Worm (Caenorhabditis elegans): Measurements from ENCODE around the gene kgb-2.

DNA sequence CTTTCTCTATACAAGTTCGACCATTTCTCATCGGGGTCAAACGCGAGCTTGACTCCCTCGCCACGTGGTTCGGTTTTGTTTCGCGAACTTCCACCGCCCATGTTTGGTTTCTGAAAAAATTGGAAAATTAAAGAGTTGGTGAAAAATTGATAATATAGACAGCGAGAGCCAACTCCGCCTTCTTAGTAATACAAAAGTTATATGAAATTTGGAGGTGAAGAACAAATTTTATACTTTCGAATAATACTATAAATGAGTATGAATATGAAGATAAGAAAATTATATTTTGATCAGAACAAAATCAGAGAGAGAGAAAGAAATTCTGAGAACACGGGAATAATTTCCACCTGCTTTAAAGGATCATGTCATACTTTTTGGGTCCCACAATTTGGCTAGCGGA is 49.3 kb upstream of the kgb-2 start, which contains the start of gene osm-9:
- TF ChIP-seq unc-62 (GFP tag; optimal IDR thresholded peaks at IDR 0.05) (no peak), lsl-1 (GFP tag; optimal IDR thresholded peaks at IDR 0.05) (no peak), zfh-2 (GFP tag; conservative IDR thresholded peaks at IDR 0.05) (no peak), die-1 (tag; optimal IDR thresholded peaks at IDR 0.05) (no peak), ceh-58 (GFP tag; IDR thresholded peaks at IDR 0.05) (no peak), snpc-4 (GFP tag; optimal IDR thresholded peaks at IDR 0.05) (no peak), snpc-4 (tag; optimal IDR thresholded peaks at IDR 0.05) (no peak), C06A6.2 (GFP tag; conservative IDR thresholded peaks at IDR 0.05) (no peak), hlh-26 (GFP tag; conservative IDR thresholded peaks at IDR 0.05) (no peak), sdz-38 (tag; optimal IDR thresholded peaks at IDR 0.05) (no peak), atf-7 (tag; optimal IDR thresholded peaks at IDR 0.05) (no peak), pha-4 (tag; optimal IDR thresholded peaks at IDR 0.05) (no peak), nhr-27 (tag; optimal IDR thresholded peaks at IDR 0.05) (no peak)

All from whole organism, young adult.